Worm (Caenorhabditis elegans) whole organism, midembryonic: Measurements from ENCODE around the gene try-10.

Experiments
- T22C8.4 ChIP-seq: fragments of 200-800 bp; sonication (Bioruptor generic); IDR thresholded peaks from 2 replicates; pipeline ENCODE4 v1.3.6; 2022; ENCODE audit warnings: missing genetic modification characterization, missing compliant biosample characterization
- cog-1 ChIP-seq: sonication (generic microtip); optimal IDR thresholded peaks from 2 replicates; lab custom pipeline; 2016; ENCODE audit warnings: missing genetic modification characterization, missing compliant biosample characterization
- klf-2 ChIP-seq: fragments of 200-800 bp; sonication (Bioruptor generic); conservative IDR thresholded peaks from 2 replicates; pipeline ENCODE4 v1.3.6; 2022; ENCODE audit warnings: missing genetic modification reagents, missing genetic modification characterization, missing compliant biosample characterization
- med-1 ChIP-seq: sonication (generic microtip); optimal IDR thresholded peaks from 2 replicates; lab custom pipeline; 2017; ENCODE audit warnings: missing genetic modification characterization, mild to moderate bottlenecking, missing compliant biosample characterization, antibody characterized with exemption, missing genetic modification reagents; ENCODE audit not compliant: insufficient read depth
- ref-1 ChIP-seq: fragments of 200-800 bp; sonication (Bioruptor generic); conservative IDR thresholded peaks from 2 replicates; pipeline ENCODE4 v1.3.6; 2022; ENCODE audit warnings: missing genetic modification reagents, missing genetic modification characterization, missing compliant biosample characterization
- ztf-23 ChIP-seq: fragments of 200-800 bp; sonication (Bioruptor generic); IDR thresholded peaks from 2 replicates; pipeline ENCODE4 v1.3.6; 2022; ENCODE audit warnings: missing genetic modification reagents, missing genetic modification characterization, missing compliant biosample characterization

try-10 gene

DNA sequence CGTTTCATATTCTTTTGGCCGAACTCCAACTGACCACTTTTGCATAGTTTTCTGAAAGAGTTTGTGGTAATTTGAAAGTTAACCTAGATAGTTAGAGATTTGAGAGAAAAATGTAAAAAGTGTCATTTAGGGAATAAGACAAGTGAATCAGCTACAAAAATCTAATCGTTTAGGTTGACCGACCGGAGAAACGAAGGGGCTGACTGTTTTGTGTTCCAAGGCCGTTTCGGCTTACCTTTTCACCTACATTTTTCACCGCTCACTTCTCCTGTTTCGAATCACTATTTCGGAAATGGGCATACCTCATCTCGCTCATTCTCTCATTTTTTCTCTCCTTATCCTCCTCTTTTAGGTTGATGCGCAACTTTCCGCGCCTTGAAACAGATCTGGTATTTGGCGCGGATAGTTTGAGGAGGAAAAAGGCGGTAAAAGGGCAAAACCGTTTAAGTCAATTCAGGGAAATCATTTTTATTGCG lies 51.9 kb downstream of the try-10 start, which contains the start of gene mpst-7:
Gene mpst-7 (minus strand): TSS at position 51 of the 476 bp plus-strand sequence.
- TF ChIP-seq cog-1 (tag; lab: Kevin White, UChicago) (no peak), T22C8.4 (GFP tag; lab: Robert Waterston, UW) (no peak), klf-2 (GFP tag; lab: Robert Waterston, UW) (no peak), med-1 (GFP tag; lab: Kevin White, UChicago) (no peak), ref-1 (GFP tag; lab: Robert Waterston, UW) (no peak), ztf-23 (GFP tag; lab: Robert Waterston, UW) (no peak)
